Worm (Caenorhabditis elegans) whole organism, L1 larva: Measurements from ENCODE around the gene msp-51.
"Not testable (repeated sequence)": the region's sequence is repeated elsewhere in the genome, so short reads cannot be mapped to it uniquely, and the experiment has no call there.

Experiments
- C16A3.4 ChIP-seq: fragments of 150-350 bp; optimal IDR thresholded peaks from 2 replicates; lab custom pipeline; 2014; ENCODE audit warnings: missing biosample characterization, missing genetic modification characterization
- alr-1 ChIP-seq: fragments of 200-800 bp; sonication (Bioruptor generic); optimal IDR thresholded peaks from 2 replicates; lab custom pipeline; 2018; ENCODE audit warnings: borderline replicate concordance, mild to moderate bottlenecking, missing genetic modification characterization, missing compliant biosample characterization
- aly-2 ChIP-seq: fragments of 150-350 bp; optimal IDR thresholded peaks from 2 replicates; lab custom pipeline; 2014; ENCODE audit warnings: missing biosample characterization, missing genetic modification characterization
- ama-1 ChIP-seq: fragments of 150-350 bp; optimal IDR thresholded peaks from 2 replicates; lab custom pipeline; 2014
- ceh-82 ChIP-seq, 3 experiments: fragments of 150-350 bp in 1 of 3; sonication (generic microtip) in 2 of 3; optimal IDR thresholded peaks; 2 replicates each; lab custom pipeline; 2014 to 2017; ENCODE audit warnings: missing biosample characterization in 3 of 3, missing genetic modification characterization in 3 of 3
- ceh-88 ChIP-seq: fragments of 200-800 bp; sonication (Bioruptor generic); IDR thresholded peaks from 2 replicates; pipeline ENCODE4 v1.3.6; 2022; ENCODE audit warnings: missing genetic modification characterization, missing compliant biosample characterization
- efl-1 ChIP-seq, 4 experiments: fragments of 150-350 bp; optimal IDR thresholded peaks in 3 of 4; peaks in 1 of 4; 1 replicate in 1 of 4; 2 replicates in 3 of 4; lab custom pipeline; 2014; ENCODE audit warnings: missing biosample characterization in 2 of 4, missing genetic modification characterization in 2 of 4, missing genetic modification reagents in 2 of 4
- efl-3 ChIP-seq: fragments of 200-800 bp; sonication (Bioruptor generic); optimal IDR thresholded peaks from 2 replicates; lab custom pipeline; 2018; ENCODE audit warnings: mild to moderate bottlenecking, missing genetic modification characterization, missing compliant biosample characterization
- elt-2 ChIP-seq: sonication (generic microtip); optimal IDR thresholded peaks from 2 replicates; lab custom pipeline; 2016; ENCODE audit warnings: missing genetic modification characterization, mild to moderate bottlenecking, inconsistent platforms, missing compliant biosample characterization, missing genetic modification reagents
- elt-3 ChIP-seq, 6 experiments: fragments of 150-350 bp in 1 of 6; sonication (generic microtip); optimal IDR thresholded peaks; 2 replicates each; lab custom pipeline; 2017 to 2018; ENCODE audit warnings: missing biosample characterization in 6 of 6, missing genetic modification characterization in 6 of 6, inconsistent platforms in 1 of 6
- ets-5 ChIP-seq: fragments of 200-800 bp; sonication (Bioruptor generic); IDR thresholded peaks from 2 replicates; pipeline ENCODE4 v1.3.6; 2022; ENCODE audit warnings: missing genetic modification characterization, missing compliant biosample characterization
- fkh-10 ChIP-seq: sonication (generic microtip); optimal IDR thresholded peaks from 2 replicates; lab custom pipeline; 2017; ENCODE audit warnings: missing biosample characterization, missing genetic modification reagents, missing genetic modification characterization
- fkh-8 ChIP-seq: sonication (generic microtip); optimal IDR thresholded peaks from 2 replicates; lab custom pipeline; 2016; ENCODE audit warnings: mild to moderate bottlenecking, missing genetic modification characterization, missing compliant biosample characterization
- fos-1 ChIP-seq: fragments of 150-350 bp; optimal IDR thresholded peaks from 2 replicates; lab custom pipeline; 2014; ENCODE audit warnings: missing biosample characterization, missing genetic modification characterization
- grh-1 ChIP-seq: fragments of 200-800 bp; sonication (Bioruptor generic); IDR thresholded peaks from 2 replicates; pipeline ENCODE4 v1.3.6; 2022; ENCODE audit warnings: missing genetic modification reagents, missing genetic modification characterization, missing compliant biosample characterization
- irx-1 ChIP-seq: sonication (generic microtip); optimal IDR thresholded peaks from 2 replicates; lab custom pipeline; 2016; ENCODE audit warnings: missing genetic modification characterization, missing compliant biosample characterization
- lin-35 ChIP-seq, 2 experiments: fragments of 150-350 bp; optimal IDR thresholded peaks; 2 replicates each; lab custom pipeline; 2014; ENCODE audit warnings: missing biosample characterization in 2 of 2, missing genetic modification characterization in 2 of 2, missing genetic modification reagents in 2 of 2
- lin-39 ChIP-seq: fragments of 150-350 bp; optimal IDR thresholded peaks from 2 replicates; lab custom pipeline; 2014; ENCODE audit warnings: missing biosample characterization, missing genetic modification reagents, missing genetic modification characterization
- lsy-2 ChIP-seq, 2 experiments: fragments of 150-350 bp; optimal IDR thresholded peaks; 2 replicates each; lab custom pipeline; 2014; ENCODE audit warnings: missing biosample characterization in 2 of 2, missing genetic modification characterization in 2 of 2
- mab-9 ChIP-seq: fragments of 200-800 bp; sonication (Bioruptor generic); IDR thresholded peaks from 2 replicates; pipeline ENCODE4 v1.3.6; 2022; ENCODE audit warnings: missing genetic modification reagents, missing genetic modification characterization, missing compliant biosample characterization
- mef-2 ChIP-seq: fragments of 150-350 bp; optimal IDR thresholded peaks from 2 replicates; lab custom pipeline; 2014; ENCODE audit warnings: missing biosample characterization, missing genetic modification characterization
- mep-1 ChIP-seq: fragments of 150-350 bp; optimal IDR thresholded peaks from 2 replicates; lab custom pipeline; 2014; ENCODE audit warnings: missing biosample characterization, missing genetic modification characterization
- nhr-19 ChIP-seq: fragments of 200-800 bp; sonication (Bioruptor generic); conservative IDR thresholded peaks from 2 replicates; pipeline ENCODE4 v1.3.6; 2022; ENCODE audit warnings: missing genetic modification characterization, missing compliant biosample characterization
- nhr-20 ChIP-seq: sonication (generic microtip); optimal IDR thresholded peaks from 2 replicates; lab custom pipeline; 2016; ENCODE audit warnings: mild to moderate bottlenecking, missing genetic modification characterization, missing compliant biosample characterization
- nhr-28 ChIP-seq: fragments of 150-350 bp; optimal IDR thresholded peaks from 2 replicates; lab custom pipeline; 2014; ENCODE audit warnings: missing biosample characterization, missing genetic modification characterization
- nhr-47 ChIP-seq: sonication (generic microtip); optimal IDR thresholded peaks from 2 replicates; lab custom pipeline; 2016; ENCODE audit warnings: mild to moderate bottlenecking, missing genetic modification characterization, moderate library complexity, missing compliant biosample characterization
- nhr-71 ChIP-seq: sonication (generic microtip); optimal IDR thresholded peaks from 2 replicates; lab custom pipeline; 2016; ENCODE audit warnings: mild to moderate bottlenecking, missing genetic modification characterization, moderate library complexity, missing compliant biosample characterization
- nhr-85 ChIP-seq: sonication (generic microtip); peaks from one replicate; lab custom pipeline; 2016; ENCODE audit warnings: missing genetic modification characterization, inconsistent platforms, missing compliant biosample characterization
- nhr-90 ChIP-seq: sonication (generic microtip); optimal IDR thresholded peaks from 2 replicates; lab custom pipeline; 2016; ENCODE audit warnings: mild to moderate bottlenecking, missing genetic modification characterization, missing compliant biosample characterization; ENCODE audit not compliant: poor library complexity
- pag-3 ChIP-seq: sonication (generic microtip); optimal IDR thresholded peaks from 2 replicates; lab custom pipeline; 2017; ENCODE audit warnings: missing genetic modification characterization, mild to moderate bottlenecking, missing compliant biosample characterization, antibody characterized with exemption, borderline replicate concordance; ENCODE audit not compliant: insufficient read depth
- pqm-1 ChIP-seq: sonication (generic microtip); optimal IDR thresholded peaks from 3 replicates; lab custom pipeline; 2017; ENCODE audit warnings: missing biosample characterization, missing genetic modification characterization
- snpc-4 ChIP-seq: fragments of 150-350 bp; optimal IDR thresholded peaks from 2 replicates; lab custom pipeline; 2014; ENCODE audit warnings: missing biosample characterization, missing genetic modification characterization
- snu-23 ChIP-seq: sonication (generic microtip); optimal IDR thresholded peaks from 2 replicates; lab custom pipeline; 2016; ENCODE audit warnings: missing genetic modification characterization, missing compliant biosample characterization
- swsn-7 ChIP-seq: sonication (generic microtip); optimal IDR thresholded peaks from 2 replicates; lab custom pipeline; 2016; ENCODE audit warnings: missing genetic modification characterization, missing compliant biosample characterization
- tbx-2 ChIP-seq: sonication (generic microtip); optimal IDR thresholded peaks from 2 replicates; lab custom pipeline; 2016; ENCODE audit warnings: missing genetic modification characterization, missing compliant biosample characterization
- unc-86 ChIP-seq: sonication (generic microtip); optimal IDR thresholded peaks from 2 replicates; lab custom pipeline; 2016; ENCODE audit warnings: missing genetic modification characterization, missing compliant biosample characterization
- zag-1 ChIP-seq: fragments of 150-350 bp; optimal IDR thresholded peaks from 2 replicates; lab custom pipeline; 2014; ENCODE audit warnings: missing biosample characterization, missing genetic modification characterization

msp-51 gene

DNA sequence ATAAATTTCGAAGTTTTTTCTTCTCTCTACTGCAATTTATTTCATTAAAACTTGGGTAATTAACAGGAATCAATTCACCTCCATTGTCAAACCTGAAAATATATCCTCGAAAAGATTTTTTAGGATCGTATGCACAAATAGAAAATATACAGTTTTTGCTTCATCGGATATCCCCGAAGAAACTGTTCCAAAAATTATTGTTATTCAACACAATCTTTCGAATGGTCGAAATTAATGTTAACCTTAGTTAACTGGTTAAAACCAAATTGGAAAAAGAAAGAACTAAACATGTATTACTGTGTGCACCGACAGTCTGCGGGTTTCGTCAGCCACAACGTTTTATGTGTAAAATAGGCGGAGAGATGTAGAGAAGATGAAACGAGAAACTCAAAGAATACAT is 22.0 kb upstream of the msp-51 start:
- peak; percentile 52 for TF ChIP-seq ceh-88 (GFP tag; lab: Robert Waterston, UW)
- TF ChIP-seq nhr-71 = peak; percentile 70
- TF ChIP-seq efl-3 = no peak
- TF ChIP-seq elt-3 (tag; optimal IDR thresholded peaks at IDR 0.05; lab: Kevin White, UChicago) = peak in 1 of 6 experiments; percentile 62
- TF ChIP-seq ceh-82 (tag; optimal IDR thresholded peaks at IDR 0.05; lab: Kevin White, UChicago) = no peak
- no peak for TF ChIP-seq nhr-28
- peak; percentile 56 for TF ChIP-seq fos-1
- TF ChIP-seq efl-1 (optimal IDR thresholded peaks at IDR 0.05; lab: Kevin White, UChicago) = peak; percentile 5 to 30
- no peak for TF ChIP-seq efl-1 (GFP tag; optimal IDR thresholded peaks at IDR 0.05 in 1 of 2; lab: Kevin White, UChicago)
- TF ChIP-seq aly-2 = peak; percentile 56
- peak; percentile 52 for TF ChIP-seq ama-1 (lab: Kevin White, UChicago)
- TF ChIP-seq unc-86 (tag; lab: Kevin White, UChicago) = no peak
- peak; percentile 47 for TF ChIP-seq elt-2 (tag; lab: Kevin White, UChicago)
- TF ChIP-seq pqm-1 (tag; lab: Kevin White, UChicago) = no peak
- TF ChIP-seq zag-1 (tag; lab: Kevin White, UChicago) = no peak
- TF ChIP-seq lin-39 = peak; percentile 38
- no peak for TF ChIP-seq pag-3 (tag; lab: Kevin White, UChicago)
- peak in 1 of 2 experiments; percentile 24 for TF ChIP-seq lsy-2 (tag; optimal IDR thresholded peaks at IDR 0.05; lab: Kevin White, UChicago)
- peak; percentile 51 for TF ChIP-seq swsn-7
- peak; percentile 64; the same call in 1 of the 2 replicates for TF ChIP-seq grh-1 (GFP tag; lab: Robert Waterston, UW)
- peak; percentile 87 for TF ChIP-seq nhr-90 (tag; lab: Kevin White, UChicago)
- peak; percentile 22 for TF ChIP-seq mep-1 (tag; lab: Kevin White, UChicago)
- TF ChIP-seq mef-2 (tag; lab: Kevin White, UChicago) = no peak
- TF ChIP-seq nhr-20 = peak; percentile 66
- TF ChIP-seq C16A3.4 (tag; lab: Kevin White, UChicago) = peak; percentile 1
- peak in 1 of 2 experiments; percentile 44 for TF ChIP-seq lin-35 (GFP tag; optimal IDR thresholded peaks at IDR 0.05; lab: Kevin White, UChicago)
- TF ChIP-seq mab-9 (GFP tag; lab: Robert Waterston, UW) = peak; percentile 24; the same call in 1 of the 2 replicates
- TF ChIP-seq snpc-4 = peak; percentile 97
- no peak for TF ChIP-seq fkh-8 (tag; lab: Kevin White, UChicago)
- TF ChIP-seq alr-1 (tag; lab: Kevin White, UChicago) = no peak
- no peak for TF ChIP-seq ets-5 (GFP tag; lab: Robert Waterston, UW)
- peak; percentile 59 for TF ChIP-seq nhr-47 (tag; lab: Kevin White, UChicago)
- peak; percentile 81 for TF ChIP-seq nhr-19
- TF ChIP-seq tbx-2 (tag; lab: Kevin White, UChicago) = peak; percentile 11
- TF ChIP-seq snu-23 (GFP tag; lab: Kevin White, UChicago) = peak; percentile 61
- TF ChIP-seq fkh-10 (GFP tag; lab: Kevin White, UChicago) = no peak
- peak; percentile 92 for TF ChIP-seq nhr-85 (tag; lab: Kevin White, UChicago)

DNA sequence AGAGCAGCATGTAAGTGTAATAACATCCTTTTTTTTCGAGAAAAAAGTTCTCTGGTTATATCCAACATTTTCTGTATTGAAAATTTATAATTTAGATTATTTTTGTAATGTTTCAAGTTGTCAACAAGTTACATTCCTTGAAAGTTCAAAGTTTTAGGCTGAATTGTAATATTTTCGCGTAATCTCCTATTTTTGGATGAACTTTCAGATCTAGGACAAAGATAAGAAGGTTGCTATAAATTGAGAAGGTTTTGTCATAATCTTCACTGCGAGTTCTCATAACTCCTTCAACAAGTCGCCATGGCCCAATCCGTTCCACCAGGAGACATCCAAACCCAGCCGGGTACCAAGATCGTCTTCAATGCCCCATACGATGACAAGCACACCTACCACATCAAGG is 21.1 kb upstream of the msp-51 start, which contains the start of gene msp-65:
Gene msp-65 (plus strand): TSS at position 301 of the 400 bp plus-strand sequence.
- not testable (repeated sequence) for TF ChIP-seq efl-1 (optimal IDR thresholded peaks at IDR 0.05; lab: Kevin White, UChicago)
- peak in 1 of 2 experiments; percentile 59 for TF ChIP-seq efl-1 (GFP tag; optimal IDR thresholded peaks at IDR 0.05 in 1 of 2; lab: Kevin White, UChicago)

DNA sequence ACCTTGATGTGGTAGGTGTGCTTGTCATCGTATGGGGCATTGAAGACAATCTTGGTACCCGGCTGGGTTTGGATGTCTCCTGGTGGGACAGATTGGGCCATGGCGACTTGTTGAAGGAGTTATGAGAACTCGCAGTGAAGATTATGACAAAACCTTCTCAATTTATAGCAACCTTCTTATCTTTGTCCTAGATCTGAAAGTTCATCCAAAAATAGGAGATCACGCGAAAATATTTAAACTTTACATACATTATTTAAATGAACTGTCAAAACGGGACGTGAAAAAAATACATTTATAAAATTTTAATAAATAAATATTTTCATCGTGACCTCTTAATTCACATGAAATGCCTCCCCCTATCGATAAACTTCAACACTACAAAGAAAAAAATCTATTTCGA is 17.9 kb upstream of the msp-51 start, which contains the start of the genes msp-59 and ZK354.2:
Gene msp-59 (minus strand): TSS at position 101 of the 400 bp plus-strand sequence.
Gene ZK354.2 (plus strand): TSS at position 395 of the 400 bp plus-strand sequence.
- not testable (repeated sequence) for TF ChIP-seq fkh-8 (tag; lab: Kevin White, UChicago); elt-3 (tag; optimal IDR thresholded peaks at IDR 0.05; lab: Kevin White, UChicago); irx-1 (tag; lab: Kevin White, UChicago)
